Fruit fly (Drosophila melanogaster) whole organism: ENCODE results near the gene Coa7.

Experiments
- CG8478 ChIP-seq: fragments of >200 bp; optimal IDR thresholded peaks from 2 replicates; lab custom pipeline; 2018; ENCODE audit warnings: inconsistent platforms
- Dll ChIP-seq: fragments of >200 bp; optimal IDR thresholded peaks from 2 replicates; lab custom pipeline; 2017
- EcR ChIP-seq, 2 experiments: fragments of >200 bp; optimal IDR thresholded peaks; 2 replicates each; lab custom pipeline; 2017; ENCODE audit warnings: missing biosample characterization in 2 of 2, missing genetic modification characterization in 2 of 2, missing genetic modification reagents in 2 of 2
- pan ChIP-seq: fragments of >200 bp; optimal IDR thresholded peaks from 2 replicates; lab custom pipeline; 2017
- psq ChIP-seq: fragments of >200 bp; optimal IDR thresholded peaks from 2 replicates; lab custom pipeline; 2017
- usp ChIP-seq: fragments of >200 bp; optimal IDR thresholded peaks from 2 replicates; lab custom pipeline; 2017; ENCODE audit warnings: missing biosample characterization, missing genetic modification characterization, mixed read lengths

Gene Coa7

dm6 chrX:23013208-23013607, at the start of gene Coa7, which contains the start of gene Rab21:
Gene Coa7 (plus strand): TSS chrX:23013495.
Gene Rab21 (minus strand): TSS chrX:23013409.
- TF ChIP-seq Dll (no peak), usp (GFP tag; lab: Kevin White, UChicago) (no peak), psq (lab: Kevin White, UChicago) (no peak), CG8478 (no peak), pan (lab: Kevin White, UChicago) (no peak), EcR (GFP tag; optimal IDR thresholded peaks at IDR 0.05; lab: Kevin White, UChicago) (no peak)

DNA sequence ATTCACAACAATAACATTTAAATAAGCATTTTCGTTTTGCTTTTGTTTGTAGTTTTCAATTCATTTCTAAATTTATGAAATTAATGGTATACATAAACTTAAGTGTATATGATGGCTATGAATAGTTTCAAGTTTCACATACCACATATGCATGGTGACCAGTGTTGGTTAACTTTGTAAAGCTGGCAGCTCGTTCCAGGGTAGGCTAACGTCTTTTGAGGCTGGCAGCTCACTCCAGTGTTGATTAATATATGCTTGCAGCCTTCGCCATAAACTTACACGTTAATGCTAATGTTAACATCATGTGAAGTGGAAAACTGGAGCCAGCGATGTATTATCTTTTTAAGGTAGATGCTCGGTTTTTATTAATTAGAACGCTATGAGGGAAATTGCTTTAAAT, 31.8 kb upstream of the Coa7 start:
- TF ChIP-seq CG8478 (no peak), usp (GFP tag; lab: Kevin White, UChicago) (no peak), psq (lab: Kevin White, UChicago) (no peak), Dll (no peak), EcR (GFP tag; optimal IDR thresholded peaks at IDR 0.05; lab: Kevin White, UChicago) (no peak), pan (lab: Kevin White, UChicago) (no peak)

DNA sequence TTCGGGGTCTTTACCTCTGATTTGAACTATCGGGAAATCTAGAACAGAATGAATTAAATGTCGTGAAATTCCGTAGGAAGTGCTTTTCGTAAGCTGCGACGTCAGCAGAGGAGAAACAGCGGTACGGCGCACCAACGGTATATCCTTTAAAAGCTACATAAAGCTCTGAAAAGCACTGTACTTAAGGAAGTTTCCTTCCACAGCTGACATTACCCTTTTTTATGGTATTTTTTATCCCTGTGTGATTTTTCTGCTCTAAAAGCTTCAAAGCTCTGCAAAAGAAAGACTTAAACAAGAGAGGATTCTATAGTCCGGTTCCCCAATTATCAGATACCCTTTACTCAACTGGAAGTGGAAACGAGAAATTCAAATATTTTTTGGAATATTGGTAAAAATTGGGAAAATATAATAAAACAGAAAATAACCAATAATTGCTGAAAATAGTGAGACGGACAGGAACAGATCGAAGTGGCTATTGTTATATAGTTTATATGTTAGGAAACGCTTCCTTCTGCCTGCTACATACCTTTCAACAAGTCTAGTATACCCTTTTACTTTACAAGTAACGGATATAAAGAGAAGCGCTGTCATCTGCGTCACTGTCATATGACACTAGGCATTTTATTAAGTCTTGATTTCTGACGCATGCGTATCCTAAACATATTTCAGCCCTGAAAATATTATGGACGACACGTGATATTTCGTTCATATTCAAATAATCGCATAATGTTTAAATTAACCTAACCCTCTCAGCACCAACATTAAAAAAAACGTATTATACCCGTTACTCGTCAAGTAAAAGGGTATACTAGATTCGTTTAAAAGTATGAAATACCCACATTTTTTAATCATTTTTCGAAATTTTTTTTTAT, 8.5 kb upstream of the Coa7 start, which contains the start of the genes stnA and stnB:
Gene stnA, minus strand, starts transcription at position 51 of the 872 bp plus-strand sequence.
Gene stnB, minus strand, starts transcription at position 51 of the 872 bp plus-strand sequence.
- TF ChIP-seq CG8478 = no peak
- TF ChIP-seq EcR (GFP tag; optimal IDR thresholded peaks at IDR 0.05; lab: Kevin White, UChicago) = no peak
- no peak for TF ChIP-seq pan (lab: Kevin White, UChicago)
- TF ChIP-seq psq (lab: Kevin White, UChicago) = no peak
- TF ChIP-seq Dll = no peak
- TF ChIP-seq usp (GFP tag; lab: Kevin White, UChicago) = no peak

DNA sequence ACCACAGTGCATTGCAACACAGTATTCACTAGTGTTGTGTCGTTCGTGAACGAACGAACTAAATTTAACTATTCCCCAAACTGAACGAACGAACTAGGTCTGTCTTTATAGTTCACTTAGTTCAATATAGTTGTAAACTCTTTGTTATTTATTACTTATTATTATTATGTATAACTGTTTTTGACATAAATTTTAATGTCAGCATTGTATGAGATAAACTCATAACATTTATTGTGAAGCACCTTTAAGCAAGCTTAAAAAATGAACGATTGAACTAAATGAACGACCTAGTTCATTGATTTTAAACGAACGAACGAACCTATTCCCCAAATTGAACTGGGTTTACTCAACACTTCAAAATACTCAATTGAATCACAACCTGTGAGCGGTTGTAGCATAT, 6.4 kb upstream of the Coa7 start:
- TF ChIP-seq Dll = no peak
- no peak for TF ChIP-seq psq (lab: Kevin White, UChicago)
- TF ChIP-seq pan (lab: Kevin White, UChicago) = no peak
- TF ChIP-seq EcR (GFP tag; optimal IDR thresholded peaks at IDR 0.05; lab: Kevin White, UChicago) = no peak
- no peak for TF ChIP-seq CG8478
- TF ChIP-seq usp (GFP tag; lab: Kevin White, UChicago) = no peak

DNA sequence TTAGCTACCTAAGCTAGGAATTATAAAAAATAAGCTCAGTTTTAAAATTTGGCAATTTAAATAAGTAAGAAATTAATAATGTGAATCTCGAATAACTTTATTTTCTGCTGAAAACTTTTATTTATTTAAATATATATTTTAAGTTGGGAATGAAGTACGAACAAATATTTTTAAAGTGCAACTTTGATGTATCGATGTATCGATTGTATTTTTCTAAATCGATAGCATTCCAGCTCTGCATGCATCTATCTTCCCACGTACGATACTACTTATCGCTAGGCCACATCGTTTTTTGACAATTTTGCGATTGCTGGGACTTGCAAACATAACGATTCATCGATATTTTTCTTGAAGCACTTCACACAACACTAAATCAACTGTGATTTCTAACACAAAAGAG, 5.9 kb upstream of the Coa7 start:
- no peak for TF ChIP-seq psq (lab: Kevin White, UChicago)
- no peak for TF ChIP-seq usp (GFP tag; lab: Kevin White, UChicago)
- TF ChIP-seq Dll = no peak
- no peak for TF ChIP-seq CG8478
- TF ChIP-seq pan (lab: Kevin White, UChicago) = no peak
- no peak for TF ChIP-seq EcR (GFP tag; optimal IDR thresholded peaks at IDR 0.05; lab: Kevin White, UChicago)

DNA sequence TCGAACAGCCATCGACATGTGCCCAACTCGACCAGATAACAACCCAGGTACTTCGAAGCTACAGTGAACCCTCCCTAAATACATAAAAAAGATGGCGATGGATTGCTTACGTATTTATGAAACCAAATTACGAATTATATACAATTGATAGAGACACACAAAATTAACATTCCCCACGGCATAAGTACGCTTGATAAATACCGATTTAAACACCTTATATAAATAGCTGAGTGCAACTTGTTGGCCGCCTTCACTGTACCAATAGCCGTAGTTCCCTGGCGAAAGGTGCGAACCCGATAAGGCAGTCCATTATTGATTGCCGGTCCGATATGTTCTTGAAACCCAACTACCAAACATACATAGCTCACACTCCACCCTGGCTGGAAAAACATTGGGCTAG, 2.6 kb upstream of the Coa7 start:
- no peak for TF ChIP-seq Dll
- no peak for TF ChIP-seq EcR (GFP tag; optimal IDR thresholded peaks at IDR 0.05; lab: Kevin White, UChicago)
- no peak for TF ChIP-seq CG8478
- no peak for TF ChIP-seq psq (lab: Kevin White, UChicago)
- TF ChIP-seq pan (lab: Kevin White, UChicago) = no peak
- no peak for TF ChIP-seq usp (GFP tag; lab: Kevin White, UChicago)

- no peak for TF ChIP-seq Dll
- no peak for TF ChIP-seq EcR (GFP tag; optimal IDR thresholded peaks at IDR 0.05; lab: Kevin White, UChicago)
- TF ChIP-seq psq (lab: Kevin White, UChicago) = no peak
- TF ChIP-seq usp (GFP tag; lab: Kevin White, UChicago) = no peak
- TF ChIP-seq pan (lab: Kevin White, UChicago) = no peak
- TF ChIP-seq CG8478 = no peak
Measured at dm6 chrX:23011203-23011602, 2.1 kb upstream of the Coa7 start, which contains the start of gene FucTC. Gene FucTC (minus strand): TSS chrX:23011303.

DNA sequence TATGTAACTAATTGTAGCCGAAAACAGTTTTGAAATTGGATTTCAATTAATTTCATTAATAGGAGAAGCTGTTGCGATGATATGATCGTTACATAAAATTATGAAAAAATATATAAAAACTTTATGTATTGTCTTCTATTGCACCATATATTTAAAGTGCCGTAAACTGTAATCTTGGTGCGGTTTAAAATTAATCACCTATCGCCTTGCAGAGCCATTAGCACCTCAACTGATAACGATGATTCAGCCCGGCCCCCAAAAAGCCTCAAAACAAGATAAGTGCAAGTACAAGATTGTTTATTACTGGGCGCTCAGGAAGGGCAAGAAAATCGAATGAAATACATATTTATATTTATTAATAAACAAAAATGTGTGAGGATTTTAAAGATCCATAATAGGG, 1.4 kb upstream of the Coa7 start:
- no peak for TF ChIP-seq psq (lab: Kevin White, UChicago)
- TF ChIP-seq CG8478 = no peak
- TF ChIP-seq pan (lab: Kevin White, UChicago) = no peak
- TF ChIP-seq Dll = no peak
- TF ChIP-seq usp (GFP tag; lab: Kevin White, UChicago) = no peak
- no peak for TF ChIP-seq EcR (GFP tag; optimal IDR thresholded peaks at IDR 0.05; lab: Kevin White, UChicago)

- TF ChIP-seq Dll = no peak
- no peak for TF ChIP-seq psq (lab: Kevin White, UChicago)
- TF ChIP-seq usp (GFP tag; lab: Kevin White, UChicago) = no peak
- TF ChIP-seq EcR (GFP tag; optimal IDR thresholded peaks at IDR 0.05; lab: Kevin White, UChicago) = no peak
- TF ChIP-seq pan (lab: Kevin White, UChicago) = no peak
- no peak for TF ChIP-seq CG8478
Measured at dm6 chrX:23022598-23022997, 9.3 kb downstream of the Coa7 start, which contains the start of gene zyd. Gene zyd (plus strand): TSS chrX:23022898.

dm6 chrX:23035766-23036165, 22.5 kb downstream of the Coa7 start, which contains the start of gene CG12061:
Gene CG12061 (plus strand): TSS chrX:23036066.
- TF ChIP-seq Dll = no peak
- no peak for TF ChIP-seq usp (GFP tag; lab: Kevin White, UChicago)
- TF ChIP-seq CG8478 = no peak
- no peak for TF ChIP-seq EcR (GFP tag; optimal IDR thresholded peaks at IDR 0.05; lab: Kevin White, UChicago)
- no peak for TF ChIP-seq psq (lab: Kevin White, UChicago)
- TF ChIP-seq pan (lab: Kevin White, UChicago) = no peak
